Fruit fly (Drosophila melanogaster) Kc167 (cell line): ENCODE measurements around the gene gammaTub37C.

Source experiments
- Myc ChIP-seq: fragments of >200 bp; optimal IDR thresholded peaks from 2 replicates; lab custom pipeline; 2017; ENCODE audit warnings: missing external identifiers
- Sin3A ChIP-seq: fragments of >200 bp; optimal IDR thresholded peaks from 2 replicates; lab custom pipeline; 2018; ENCODE audit warnings: missing external identifiers
- h ChIP-seq: fragments of >200 bp; optimal IDR thresholded peaks from 3 replicates; lab custom pipeline; 2018; ENCODE audit warnings: missing external identifiers
- insv ChIP-seq: fragments of >200 bp; optimal IDR thresholded peaks from 3 replicates; lab custom pipeline; 2018; ENCODE audit warnings: missing external identifiers
- psq ChIP-seq: fragments of >200 bp; optimal IDR thresholded peaks from 2 replicates; lab custom pipeline; 2017; ENCODE audit warnings: missing external identifiers
- ttk ChIP-seq: sonication (Bioruptor generic); optimal IDR thresholded peaks from 2 replicates; lab custom pipeline; 2017; ENCODE audit warnings: missing external identifiers

The gammaTub37C gene

dm6 chr2L:19185676-19186239 is at the start of gene gammaTub37C, which contains the start of gene pigeon:
Gene gammaTub37C (minus strand): TSS chr2L:19185726.
Gene pigeon (plus strand): TSS chr2L:19186043.
- TF ChIP-seq ttk (lab: Kevin White, UChicago) (no peak), h (no peak), Myc (lab: Kevin White, UChicago) (no peak), insv (lab: Kevin White, UChicago) (no peak), psq (lab: Kevin White, UChicago) (no peak), Sin3A (no peak)

DNA sequence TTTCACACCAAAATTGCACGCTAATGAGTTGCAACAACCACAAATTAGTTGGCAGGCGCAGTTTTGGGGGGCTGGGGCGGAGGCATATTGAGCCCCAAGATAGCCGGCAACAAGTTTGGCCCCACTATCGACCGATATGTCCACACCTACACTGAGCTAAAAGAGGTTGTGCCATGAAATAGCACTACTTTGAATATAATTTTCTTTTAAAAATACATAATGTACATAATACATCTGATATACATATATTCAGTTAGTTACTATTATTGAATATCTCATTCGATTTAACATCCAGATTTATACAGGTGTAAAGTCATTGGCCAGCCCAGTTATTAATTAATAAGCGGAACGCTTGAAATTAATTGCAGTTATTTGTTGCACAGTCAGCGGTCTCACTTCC is 49.6 kb upstream of the gammaTub37C start:
- TF ChIP-seq h (no peak), psq (lab: Kevin White, UChicago) (no peak), insv (lab: Kevin White, UChicago) (no peak), ttk (lab: Kevin White, UChicago) (no peak), Myc (lab: Kevin White, UChicago) (no peak), Sin3A (no peak)

DNA sequence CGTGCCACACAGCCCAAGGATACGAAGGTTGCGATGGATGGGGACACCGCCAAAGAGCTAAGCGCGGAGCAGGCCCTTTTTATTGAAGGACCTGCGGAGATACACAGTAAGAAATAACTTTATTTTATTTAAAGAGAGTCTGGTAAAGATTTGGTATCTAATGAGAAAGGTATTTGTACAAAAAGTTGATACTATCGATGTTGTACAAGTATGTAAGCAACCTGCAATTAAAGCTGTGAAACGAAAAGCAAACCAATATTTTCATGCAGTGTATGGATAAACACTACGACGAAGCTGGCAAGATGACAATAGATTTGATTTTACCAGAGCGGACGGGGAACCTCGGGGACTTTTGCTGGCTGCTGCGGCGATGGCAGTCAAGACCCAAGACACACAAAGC is 47.8 kb upstream of the gammaTub37C start:
- TF ChIP-seq h = no peak
- TF ChIP-seq Myc (lab: Kevin White, UChicago) = no peak
- no peak for TF ChIP-seq insv (lab: Kevin White, UChicago)
- TF ChIP-seq ttk (lab: Kevin White, UChicago) = no peak
- TF ChIP-seq psq (lab: Kevin White, UChicago) = no peak
- TF ChIP-seq Sin3A = no peak

DNA sequence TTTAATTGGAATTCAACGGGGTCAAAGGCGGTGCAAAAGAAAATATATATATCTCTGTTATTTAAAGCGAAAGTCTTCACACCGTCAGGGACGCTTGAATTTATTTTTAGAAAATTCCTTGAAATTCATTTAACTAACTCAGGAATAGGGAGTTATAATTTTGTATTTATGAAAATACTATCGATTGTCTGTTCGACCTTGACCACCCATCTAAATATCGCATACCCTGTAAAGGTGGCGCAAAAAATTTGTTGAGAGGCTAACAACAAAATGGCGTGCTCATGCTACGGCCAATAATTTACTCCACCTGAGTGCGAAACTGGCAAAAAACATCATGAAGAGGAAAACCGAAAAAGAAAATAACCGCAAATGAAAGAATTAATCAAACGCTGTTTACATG is 45.0 kb upstream of the gammaTub37C start:
- TF ChIP-seq psq (lab: Kevin White, UChicago) (no peak), Myc (lab: Kevin White, UChicago) (no peak), ttk (lab: Kevin White, UChicago) (no peak)

DNA sequence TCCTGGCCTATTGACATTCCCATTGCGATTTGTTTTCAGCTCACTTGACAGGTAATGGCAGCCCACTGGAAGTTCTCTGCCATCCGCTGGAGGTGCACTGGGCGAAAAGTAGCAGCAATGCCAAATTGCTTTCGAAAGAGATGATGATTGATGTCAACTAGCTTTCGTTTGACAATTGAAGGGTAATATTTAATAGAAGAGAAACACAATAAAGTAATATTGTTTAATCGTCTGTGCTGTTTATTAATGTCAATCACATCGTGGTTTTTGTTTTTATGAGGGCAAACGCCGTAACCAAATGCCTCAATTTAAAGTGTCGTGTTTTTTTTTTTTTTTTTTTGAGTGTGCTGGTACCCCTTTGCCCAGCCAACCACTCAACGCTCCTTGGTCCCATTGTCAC is 43.5 kb upstream of the gammaTub37C start:
- TF ChIP-seq psq (lab: Kevin White, UChicago) = no peak
- TF ChIP-seq insv (lab: Kevin White, UChicago) = no peak
- TF ChIP-seq ttk (lab: Kevin White, UChicago) = no peak
- TF ChIP-seq Myc (lab: Kevin White, UChicago) = no peak
- TF ChIP-seq h = no peak
- TF ChIP-seq Sin3A = no peak

DNA sequence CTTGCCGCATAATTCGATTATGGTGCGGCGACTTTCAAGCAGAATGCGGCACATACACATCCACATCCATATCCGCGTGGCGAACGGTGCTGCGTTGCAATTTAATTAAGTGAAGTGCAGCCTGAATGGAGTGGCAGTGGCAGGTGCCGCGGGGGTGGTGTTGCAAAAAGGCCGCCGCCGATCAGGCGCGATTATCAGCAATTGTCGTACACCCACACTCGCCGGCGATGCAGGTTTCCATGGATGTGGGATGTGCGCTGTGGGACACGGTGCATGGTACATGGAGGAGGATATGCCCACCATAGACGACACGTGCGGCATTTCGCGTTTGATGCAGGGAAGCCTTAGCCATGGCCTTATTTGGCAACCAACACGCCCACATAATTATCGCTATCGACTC is 42.1 kb upstream of the gammaTub37C start:
- TF ChIP-seq Myc (lab: Kevin White, UChicago) (no peak), Sin3A (no peak)

DNA sequence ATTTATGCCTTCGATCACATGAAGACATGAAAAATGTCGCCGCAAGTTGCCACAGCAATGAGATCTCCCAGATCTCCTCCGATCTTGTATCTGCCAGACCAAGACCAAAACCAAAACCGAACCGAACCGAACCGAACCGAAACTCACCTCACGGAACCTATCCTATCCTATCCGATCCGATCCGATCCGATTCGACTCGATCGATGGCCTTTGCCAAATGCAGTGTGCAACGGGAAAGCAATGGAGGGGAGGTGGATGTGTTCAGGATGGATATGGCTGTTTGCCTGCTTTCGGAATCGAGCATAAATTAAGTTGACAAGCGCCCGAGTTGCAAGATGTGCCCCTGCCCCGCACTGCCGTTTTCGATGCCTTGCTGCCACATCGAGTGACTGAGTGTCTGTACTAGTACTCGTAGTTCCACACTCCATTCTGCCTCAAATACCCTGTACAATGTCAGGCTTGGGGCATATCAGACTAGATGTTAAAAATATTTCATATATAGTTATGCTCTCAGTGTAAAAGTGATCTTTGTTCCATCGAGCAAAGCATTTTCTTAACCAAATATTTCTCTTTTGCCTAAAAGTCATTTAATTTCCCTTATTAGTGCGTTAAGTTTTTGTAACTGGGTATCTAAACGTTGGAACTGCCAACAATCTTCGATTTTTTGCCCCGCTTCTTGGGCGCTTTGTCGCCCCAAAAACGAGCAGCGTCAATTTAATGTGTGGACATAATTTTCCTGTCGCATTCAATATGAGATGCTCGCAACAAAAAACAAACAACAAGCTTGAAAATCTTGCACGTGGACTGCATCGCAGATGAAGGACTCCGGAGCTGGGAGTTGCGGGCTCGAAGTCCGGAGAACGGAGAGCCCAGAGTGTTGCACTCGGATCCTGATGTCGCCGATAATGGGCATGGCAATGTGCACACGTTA is 40.7 kb upstream of the gammaTub37C start:
- TF ChIP-seq h = no peak

DNA sequence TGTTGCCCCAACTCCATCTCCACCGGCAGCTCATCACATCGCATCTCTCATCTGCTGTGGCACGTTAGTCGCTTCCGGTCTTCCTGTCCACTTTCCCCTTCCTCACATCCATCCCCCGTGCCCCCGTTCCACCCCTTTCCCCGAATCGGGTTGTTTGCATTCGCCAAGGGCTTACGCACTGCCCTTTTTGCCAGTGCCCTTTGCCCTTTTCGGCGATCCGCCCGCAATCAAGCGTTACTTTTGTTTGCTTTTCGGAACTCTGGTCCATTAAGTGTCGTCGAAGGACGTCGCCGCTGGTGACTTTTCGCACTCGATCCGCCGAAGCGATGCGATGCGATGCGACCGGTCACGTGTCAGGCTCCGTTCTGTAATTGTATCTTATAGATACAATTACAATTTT is 36.8 kb upstream of the gammaTub37C start:
- no peak for TF ChIP-seq Sin3A
- no peak for TF ChIP-seq psq (lab: Kevin White, UChicago)
- no peak for TF ChIP-seq ttk (lab: Kevin White, UChicago)
- TF ChIP-seq insv (lab: Kevin White, UChicago) = no peak
- no peak for TF ChIP-seq Myc (lab: Kevin White, UChicago)
- TF ChIP-seq h = no peak

dm6 chr2L:19220036-19220612 is 34.6 kb upstream of the gammaTub37C start:
- no peak for TF ChIP-seq psq (lab: Kevin White, UChicago)
- no peak for TF ChIP-seq Myc (lab: Kevin White, UChicago)
- no peak for TF ChIP-seq h
- no peak for TF ChIP-seq Sin3A
- TF ChIP-seq insv (lab: Kevin White, UChicago) = no peak
- no peak for TF ChIP-seq ttk (lab: Kevin White, UChicago)

DNA sequence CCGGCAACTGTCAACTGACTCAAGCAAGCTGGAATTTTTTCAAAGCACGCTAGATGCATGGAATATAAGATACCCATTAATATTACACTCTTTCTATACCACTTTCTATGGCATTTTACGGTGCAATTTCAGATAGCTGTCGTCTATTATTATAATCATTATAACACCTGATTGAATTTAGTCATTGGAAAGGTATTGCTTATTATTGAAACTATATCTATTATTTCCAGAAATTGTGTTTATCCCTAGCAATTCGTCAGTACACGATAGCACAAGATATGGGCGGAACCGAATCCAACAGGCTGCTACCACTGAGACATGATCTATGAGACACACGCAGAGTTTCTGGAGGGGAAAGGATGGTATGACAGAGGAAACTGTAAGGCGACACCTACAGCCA is 33.9 kb upstream of the gammaTub37C start:
- TF ChIP-seq h (no peak), Sin3A (no peak), insv (lab: Kevin White, UChicago) (no peak), ttk (lab: Kevin White, UChicago) (no peak), Myc (lab: Kevin White, UChicago) (no peak), psq (lab: Kevin White, UChicago) (no peak)

dm6 chr2L:19217933-19218332 is 32.4 kb upstream of the gammaTub37C start:
- TF ChIP-seq Myc (lab: Kevin White, UChicago) (no peak), insv (lab: Kevin White, UChicago) (no peak), h (no peak), psq (lab: Kevin White, UChicago) (no peak), Sin3A (no peak), ttk (lab: Kevin White, UChicago) (no peak)

dm6 chr2L:19212401-19212800 is 26.9 kb upstream of the gammaTub37C start:
- TF ChIP-seq insv (lab: Kevin White, UChicago) = no peak
- TF ChIP-seq Myc (lab: Kevin White, UChicago) = no peak
- no peak for TF ChIP-seq h
- TF ChIP-seq Sin3A = no peak
